Fruit fly (Drosophila melanogaster): ENCODE data around the gene sl.

DNA sequence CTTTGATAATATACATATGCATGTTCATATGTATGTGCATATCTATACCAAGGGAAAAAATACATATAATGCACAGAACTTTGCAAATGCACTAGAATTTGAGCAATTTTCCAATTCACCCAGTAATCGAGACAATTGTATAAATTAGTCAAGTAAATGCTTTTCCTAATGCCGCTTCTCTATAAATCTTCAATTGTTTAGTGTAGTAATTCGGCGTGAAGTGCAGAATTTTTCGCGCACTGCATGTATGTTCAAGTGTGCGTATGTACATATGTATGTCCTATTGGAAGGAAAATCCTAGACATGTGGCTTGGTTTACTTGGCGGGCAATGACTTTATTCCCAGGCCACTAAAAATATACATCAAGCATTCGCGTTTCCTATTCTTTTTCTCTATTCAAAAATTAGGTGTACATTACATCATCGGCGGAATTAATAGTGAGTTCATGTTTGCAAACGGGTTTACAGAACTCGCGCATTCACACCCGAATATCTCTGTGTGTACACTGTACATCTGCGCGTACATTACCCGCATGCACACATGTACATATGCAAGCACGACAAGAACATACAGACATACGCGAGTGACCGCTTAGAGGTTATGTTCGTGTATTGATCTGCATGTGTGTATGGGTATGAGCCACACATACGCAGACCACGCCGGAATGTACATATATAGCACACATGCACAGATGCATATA is 31.1 kb upstream of the sl start:
- no peak for TF ChIP-seq gl (tag; optimal IDR thresholded peaks at IDR 0.05)
- peak; percentile 79 for TF ChIP-seq CG9948 (tag; optimal IDR thresholded peaks at IDR 0.05)
- TF ChIP-seq Pif1A (GFP tag; optimal IDR thresholded peaks at IDR 0.05): peak; percentile 82
- no peak for TF ChIP-seq CG13204 (GFP tag; optimal IDR thresholded peaks at IDR 0.05)

Measured in whole organism, pupa.